Worm (Caenorhabditis elegans) whole organism, mixed stage, embryonic: Measurements from ENCODE around the gene srg-46.

Source experiments
- lin-13 ChIP-seq: fragments of 150-350 bp; optimal IDR thresholded peaks from 2 replicates; lab custom pipeline; 2014; ENCODE audit warnings: missing biosample characterization, missing genetic modification characterization
- mab-5 ChIP-seq: fragments of 150-350 bp; optimal IDR thresholded peaks from 2 replicates; lab custom pipeline; 2014; ENCODE audit warnings: missing biosample characterization, missing genetic modification characterization

DNA sequence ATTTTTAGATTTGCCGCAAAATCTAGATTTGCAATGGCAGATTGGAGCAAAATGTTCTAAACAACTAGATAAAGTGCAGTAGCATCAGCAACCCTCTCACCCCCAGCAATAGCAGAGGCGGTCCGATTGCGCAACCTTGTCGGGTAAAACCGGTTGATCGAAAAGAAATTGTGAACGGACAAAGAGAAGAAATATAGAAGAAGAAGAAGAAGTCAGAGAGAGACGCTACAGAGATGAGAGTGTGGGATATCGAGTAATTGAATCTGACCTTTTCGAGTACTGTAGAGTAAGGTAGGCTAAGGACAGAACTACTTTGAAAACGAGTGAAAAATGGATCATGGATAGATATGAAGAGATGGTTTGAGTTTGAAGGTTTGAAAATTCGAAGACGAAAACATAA is 12.3 kb downstream of the srg-46 start:
- no peak for TF ChIP-seq mab-5 (tag; lab: Kevin White, UChicago)
- TF ChIP-seq lin-13: no peak
